Worm (Caenorhabditis elegans) whole organism, late embryonic: ENCODE data around the gene gtap-2.

ENCODE experiments used
- Y22D7AL.16 ChIP-seq: sonication (generic microtip); optimal IDR thresholded peaks from 2 replicates; lab custom pipeline; 2016; ENCODE audit warnings: missing genetic modification characterization, missing compliant biosample characterization
- ama-1 ChIP-seq: fragments of 150-350 bp; optimal IDR thresholded peaks from 2 replicates; lab custom pipeline; 2014
- ceh-31 ChIP-seq: sonication (generic microtip); optimal IDR thresholded peaks from 2 replicates; lab custom pipeline; 2016; ENCODE audit warnings: missing genetic modification characterization, missing compliant biosample characterization
- elt-4 ChIP-seq: sonication (generic microtip); optimal IDR thresholded peaks from 2 replicates; lab custom pipeline; 2016; ENCODE audit warnings: missing genetic modification characterization, missing compliant biosample characterization
- eyg-1 ChIP-seq: sonication (generic microtip); optimal IDR thresholded peaks from 2 replicates; lab custom pipeline; 2016; ENCODE audit warnings: missing genotype, missing genetic modification characterization, missing compliant biosample characterization
- mec-3 ChIP-seq: sonication (generic microtip); optimal IDR thresholded peaks from 2 replicates; lab custom pipeline; 2016; ENCODE audit warnings: borderline replicate concordance, missing genetic modification characterization, missing compliant biosample characterization
- nhr-11 ChIP-seq: fragments of 150-350 bp; optimal IDR thresholded peaks from 2 replicates; lab custom pipeline; 2014; ENCODE audit warnings: missing biosample characterization, missing genetic modification characterization
- npax-4 ChIP-seq: sonication (generic microtip); optimal IDR thresholded peaks from 2 replicates; lab custom pipeline; 2016; ENCODE audit warnings: missing genetic modification characterization, missing compliant biosample characterization
- pat-9 ChIP-seq: fragments of 200-800 bp; sonication (Bioruptor generic); optimal IDR thresholded peaks from 2 replicates; lab custom pipeline; 2018; ENCODE audit warnings: mild to moderate bottlenecking, missing genetic modification characterization, moderate library complexity, missing compliant biosample characterization
- sox-2 ChIP-seq: fragments of 200-800 bp; sonication (Bioruptor generic); IDR thresholded peaks from 2 replicates; pipeline ENCODE4 v1.3.6; 2022; ENCODE audit warnings: missing genetic modification reagents, missing genetic modification characterization, missing compliant biosample characterization
- ztf-16 ChIP-seq: sonication (generic microtip); optimal IDR thresholded peaks from 2 replicates; lab custom pipeline; 2017; ENCODE audit warnings: missing genetic modification characterization, missing compliant biosample characterization

DNA sequence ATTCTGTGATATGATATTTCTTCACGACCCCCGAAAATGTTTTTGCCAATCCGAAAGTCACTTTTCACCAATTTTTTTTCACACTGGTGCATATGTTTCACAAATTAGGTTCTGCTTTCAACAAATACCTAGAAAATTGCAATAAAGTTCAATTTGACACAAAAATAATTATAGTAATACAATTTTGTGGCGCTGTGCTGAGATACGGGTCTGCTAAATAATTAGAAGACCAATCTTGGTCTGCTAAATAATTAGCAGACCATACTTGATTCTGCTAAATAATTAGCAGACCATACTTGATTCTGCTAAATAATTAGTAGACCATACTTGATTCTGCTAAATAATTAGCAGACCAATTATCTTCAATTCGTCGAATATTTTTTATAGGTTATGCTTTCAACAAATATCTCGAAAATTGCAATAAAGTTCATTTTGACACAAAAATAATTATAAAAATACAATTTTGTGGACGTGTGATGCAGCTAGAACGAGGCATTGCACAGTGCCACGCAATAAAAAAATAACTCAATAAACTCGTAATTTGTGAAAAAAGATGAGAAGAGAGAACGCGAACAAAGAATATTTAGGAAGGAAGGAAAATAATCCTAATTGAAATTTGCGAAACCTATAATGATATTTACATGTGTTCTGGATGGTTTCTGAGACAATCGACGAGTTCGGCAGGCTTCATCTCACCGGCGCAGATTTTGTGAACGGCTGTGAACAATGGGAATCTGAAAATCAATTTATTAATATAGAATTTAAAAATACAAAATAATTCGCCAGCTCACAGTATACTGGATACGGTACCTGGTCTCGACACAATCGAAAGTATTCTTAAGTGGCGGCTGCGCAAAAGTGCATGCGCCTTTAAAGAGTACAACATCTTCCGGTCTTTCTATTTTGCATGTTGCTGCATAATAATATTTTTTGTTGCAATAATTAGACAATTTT is 45.6 kb downstream of the gtap-2 start:
- TF ChIP-seq elt-4 (tag; lab: Kevin White, UChicago) (no peak), Y22D7AL.16 (tag; lab: Kevin White, UChicago) (no peak), ama-1 (lab: Kevin White, UChicago) (no peak), nhr-11 (tag; lab: Kevin White, UChicago) (no peak), mec-3 (no peak), pat-9 (tag; lab: Kevin White, UChicago) (no peak), sox-2 (GFP tag; lab: Robert Waterston, UW) (no peak), ztf-16 (no peak), eyg-1 (no peak), ceh-31 (tag; lab: Kevin White, UChicago) (no peak), npax-4 (tag; lab: Kevin White, UChicago) (no peak)
